Fruit fly (Drosophila melanogaster): Measurements from ENCODE around the gene ppk28.

ppk28 gene

DNA sequence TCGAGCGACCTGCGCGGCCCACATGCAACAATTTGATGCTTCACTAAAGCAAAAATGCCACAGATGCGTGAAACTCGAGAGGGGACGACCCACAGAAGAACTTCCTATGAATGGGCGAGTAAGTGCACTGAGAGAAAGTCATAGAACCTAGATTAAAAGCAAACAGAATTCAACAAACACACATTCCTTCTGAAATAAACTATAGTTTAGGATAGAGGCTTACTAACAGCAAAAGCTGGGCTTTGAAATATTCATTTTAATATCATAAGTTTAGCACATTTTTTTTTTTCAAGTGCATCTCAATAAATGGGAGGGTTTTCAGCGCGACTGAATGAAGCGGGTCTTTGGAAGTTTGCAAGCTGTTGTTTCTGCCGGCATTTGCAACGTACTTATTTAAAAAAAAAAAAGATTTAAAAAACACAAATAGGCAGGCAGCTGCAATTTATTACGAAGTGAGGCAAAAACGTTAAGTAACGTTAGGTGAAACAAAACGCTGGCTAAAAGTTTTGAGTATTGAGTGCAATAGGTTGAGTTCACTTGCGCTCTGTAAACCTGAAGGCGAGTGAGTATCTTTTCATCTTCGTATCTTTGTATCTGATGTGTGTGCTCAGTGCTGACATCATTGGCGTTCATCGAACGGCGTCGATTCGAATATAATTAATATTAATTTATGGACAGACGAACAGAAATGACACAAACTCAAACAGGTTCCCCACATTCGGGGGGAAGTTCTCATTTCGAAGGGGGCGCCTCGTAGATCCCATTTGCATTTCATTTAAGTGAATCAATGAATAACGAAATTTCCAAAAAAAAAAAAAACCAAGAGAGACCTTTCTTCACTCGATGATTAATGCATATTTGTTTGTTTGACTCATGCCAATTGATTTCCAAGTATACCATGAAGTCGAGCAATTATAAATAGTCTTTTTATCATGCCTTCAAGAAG, 32.7 kb upstream of the ppk28 start (continued):
- TF ChIP-seq CG8281 (tag; optimal IDR thresholded peaks at IDR 0.05) (no peak), C15 (GFP tag; IDR thresholded peaks at IDR 0.05) (no peak), CG42726 (GFP tag; IDR thresholded peaks at IDR 0.05; ENCODE audit: partially characterized antibody) (no peak), Lpt (GFP tag; optimal IDR thresholded peaks at IDR 0.05) (no peak), ash1 (GFP tag; optimal IDR thresholded peaks at IDR 0.05) (no peak), stwl (tag; optimal IDR thresholded peaks at IDR 0.05) (peak; percentile 1), CG12744 (GFP tag; optimal IDR thresholded peaks at IDR 0.05) (no peak), Oaz (GFP tag; IDR thresholded peaks at IDR 0.05) (0 out of 2 replicates have a peak, but pooled peaks have one; percentile 25), CG17568 (GFP tag; optimal IDR thresholded peaks at IDR 0.05) (no peak), pum (GFP tag; optimal IDR thresholded peaks at IDR 0.05) (peak; percentile 65), Antp (GFP tag; optimal IDR thresholded peaks at IDR 0.05) (peak; percentile 67), Bteb2 (GFP tag; optimal IDR thresholded peaks at IDR 0.05) (no peak), CG6765 (GFP tag; optimal IDR thresholded peaks at IDR 0.05) (no peak), Trl (optimal IDR thresholded peaks at IDR 0.05) (no peak), Trl (GFP tag; optimal IDR thresholded peaks at IDR 0.05) (peak; percentile 72), cato (GFP tag; optimal IDR thresholded peaks at IDR 0.05; ENCODE audit: borderline replicate concordance) (peak; percentile 25), CG32532 (GFP tag; IDR thresholded peaks at IDR 0.05) (peak; percentile 55; the same call in 1 of the 2 replicates), ind (GFP tag; optimal IDR thresholded peaks at IDR 0.05) (peak; percentile 52), jing (GFP tag; optimal IDR thresholded peaks at IDR 0.05) (peak; percentile 10), CG11560 (tag; IDR thresholded peaks at IDR 0.05) (no peak), Nf-YB (GFP tag; optimal IDR thresholded peaks at IDR 0.05) (no peak), gfzf (GFP tag; optimal IDR thresholded peaks at IDR 0.05) (no peak), Kr (GFP tag; optimal IDR thresholded peaks at IDR 0.05) (no peak), CG8290 (GFP tag; optimal IDR thresholded peaks at IDR 0.05) (peak; percentile 46), CG8290 (tag; optimal IDR thresholded peaks at IDR 0.05) (no peak), CG14667 (GFP tag; IDR thresholded peaks at IDR 0.05) (peak; percentile 49), CG10543 (GFP tag; optimal IDR thresholded peaks at IDR 0.05) (no peak), gro (GFP tag; optimal IDR thresholded peaks at IDR 0.05) (no peak), Ada2b (GFP tag; IDR thresholded peaks at IDR 0.05) (peak; percentile 62), fd64A (GFP tag; optimal IDR thresholded peaks at IDR 0.05) (no peak), tll (GFP tag; optimal IDR thresholded peaks at IDR 0.05) (no peak), insv (GFP tag; optimal IDR thresholded peaks at IDR 0.05) (no peak), sob (GFP tag; IDR thresholded peaks at IDR 0.05) (peak; percentile 59; the same call in 1 of the 2 replicates), CG11696 (GFP tag; IDR thresholded peaks at IDR 0.05) (peak; percentile 66; the same call in 1 of the 2 replicates), Atf6 (GFP tag; IDR thresholded peaks at IDR 0.05) (no peak), z (GFP tag; IDR thresholded peaks at IDR 0.05) (peak; percentile 7; the same call in 1 of the 3 replicates), CG13424 (tag; optimal IDR thresholded peaks at IDR 0.05) (peak; percentile 51), fd102C (GFP tag; optimal IDR thresholded peaks at IDR 0.05) (peak; percentile 12), stc (GFP tag; IDR thresholded peaks at IDR 0.05) (peak; percentile 73), Dip2 (GFP tag; IDR thresholded peaks at IDR 0.05) (no peak), Blimp-1 (GFP tag; optimal IDR thresholded peaks at IDR 0.05) (peak; percentile 73), CG15011 (GFP tag; optimal IDR thresholded peaks at IDR 0.05) (no peak), Hmr (GFP tag; optimal IDR thresholded peaks at IDR 0.05) (no peak), CG30403 (GFP tag; optimal IDR thresholded peaks at IDR 0.05) (peak; percentile 53), Dfd (GFP tag; optimal IDR thresholded peaks at IDR 0.05) (no peak), corto (GFP tag; optimal IDR thresholded peaks at IDR 0.05) (no peak), CG10209 (GFP tag; optimal IDR thresholded peaks at IDR 0.05) (peak; percentile 27), CG13287 (GFP tag; IDR thresholded peaks at IDR 0.05; ENCODE audit: partially characterized antibody) (no peak), PHDP (tag; optimal IDR thresholded peaks at IDR 0.05) (peak; percentile 27)

Data from whole organism, embryonic.